Worm (Caenorhabditis elegans): ENCODE data around the gene Y75B8A.63.

DNA sequence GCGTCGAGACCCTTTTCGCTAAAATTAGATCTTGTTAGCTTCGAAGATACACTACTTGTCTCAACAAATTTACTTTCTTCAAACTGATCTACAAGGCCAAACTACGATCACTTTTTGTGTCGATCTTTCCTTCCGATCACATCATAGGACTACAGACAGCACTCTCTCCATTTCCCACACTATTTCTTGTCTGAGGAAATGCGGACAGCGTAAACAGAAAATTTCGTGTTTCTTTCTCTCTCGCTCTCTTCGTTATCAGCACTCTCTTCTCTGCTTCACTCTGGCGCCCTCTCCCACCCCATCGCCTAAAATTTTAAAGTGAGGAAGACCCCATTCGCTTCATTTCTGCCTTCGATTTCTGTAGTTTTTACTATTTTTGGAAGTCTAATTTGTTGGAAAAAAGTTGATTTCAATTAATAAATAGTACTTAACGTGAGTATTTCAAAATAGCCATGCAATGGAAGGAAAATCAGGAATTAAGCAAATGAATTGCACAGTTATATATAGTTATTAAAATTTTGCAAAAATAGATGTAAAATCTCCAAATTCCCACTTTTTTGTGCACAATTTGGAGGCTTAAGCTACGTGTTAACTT, 7.8 kb downstream of the Y75B8A.63 start:
- TF ChIP-seq ceh-9 (tag; optimal IDR thresholded peaks at IDR 0.05) (no peak), ama-1 (optimal IDR thresholded peaks at IDR 0.05) (no peak), dmd-4 (tag; optimal IDR thresholded peaks at IDR 0.05; ENCODE audit: borderline replicate concordance) (no peak), pat-9 (tag; optimal IDR thresholded peaks at IDR 0.05) (no peak), madf-2 (tag; optimal IDR thresholded peaks at IDR 0.05) (no peak), pqm-1 (tag; optimal IDR thresholded peaks at IDR 0.05) (no peak), F13H6.1 (tag; optimal IDR thresholded peaks at IDR 0.05) (no peak), pax-1 (tag; optimal IDR thresholded peaks at IDR 0.05) (no peak), C38D4.7 (GFP tag; optimal IDR thresholded peaks at IDR 0.05) (no peak), hlh-6 (tag; optimal IDR thresholded peaks at IDR 0.05) (no peak), ceh-30 (tag; optimal IDR thresholded peaks at IDR 0.05) (no peak), nhr-11 (tag; optimal IDR thresholded peaks at IDR 0.05) (no peak), nfya-1 (tag; optimal IDR thresholded peaks at IDR 0.05) (peak; percentile 62)

Measured in whole organism, late embryonic.